Worm (Caenorhabditis elegans) whole organism, young adult: ENCODE measurements around the gene ZC239.22.

Experiments
- B0261.1 ChIP-seq: sonication (generic microtip); optimal IDR thresholded peaks from 2 replicates; lab custom pipeline; 2016; ENCODE audit warnings: mild to moderate bottlenecking, missing genetic modification characterization, moderate library complexity, missing compliant biosample characterization
- C06A6.2 ChIP-seq: fragments of 200-800 bp; sonication (Bioruptor generic); conservative IDR thresholded peaks from 2 replicates; pipeline ENCODE4 v1.3.6; 2022; ENCODE audit warnings: missing genetic modification characterization, missing compliant biosample characterization
- F22D6.2 ChIP-seq: sonication (generic microtip); optimal IDR thresholded peaks from 2 replicates; lab custom pipeline; 2016; ENCODE audit warnings: mild to moderate bottlenecking, missing genetic modification characterization, missing compliant biosample characterization
- F23B12.7 ChIP-seq: sonication (generic microtip); optimal IDR thresholded peaks from 2 replicates; lab custom pipeline; 2017; ENCODE audit warnings: missing genetic modification characterization, mild to moderate bottlenecking, missing compliant biosample characterization, antibody characterized with exemption, moderate library complexity; ENCODE audit not compliant: insufficient read depth
- F37B4.10 ChIP-seq: fragments of 200-800 bp; sonication (Bioruptor generic); IDR thresholded peaks from 2 replicates; pipeline ENCODE4 v1.3.6; 2022; ENCODE audit warnings: missing genetic modification characterization, missing compliant biosample characterization
- F52B5.7 ChIP-seq: sonication (generic microtip); optimal IDR thresholded peaks from 2 replicates; lab custom pipeline; 2016; ENCODE audit warnings: mild to moderate bottlenecking, missing genetic modification characterization, missing compliant biosample characterization
- K12H6.12 ChIP-seq: fragments of 200-800 bp; sonication (Bioruptor generic); optimal IDR thresholded peaks from 2 replicates; lab custom pipeline; 2018; ENCODE audit warnings: mild to moderate bottlenecking, missing genetic modification characterization, missing compliant biosample characterization
- T26A5.8 ChIP-seq: sonication (generic microtip); optimal IDR thresholded peaks from 2 replicates; lab custom pipeline; 2016; ENCODE audit warnings: missing genetic modification characterization, missing compliant biosample characterization
- Y53F4B.3 ChIP-seq: fragments of 200-800 bp; sonication (Bioruptor generic); IDR thresholded peaks from 2 replicates; pipeline ENCODE4 v1.3.6; 2022; ENCODE audit warnings: missing genetic modification reagents, missing genetic modification characterization, missing compliant biosample characterization
- Y53G8AR.9 ChIP-seq: fragments of 200-800 bp; sonication (Bioruptor generic); conservative IDR thresholded peaks from 2 replicates; pipeline ENCODE4 v1.3.6; 2022; ENCODE audit warnings: missing genetic modification reagents, missing genetic modification characterization, missing compliant biosample characterization
- Y67H2A.10 ChIP-seq: fragments of 200-800 bp; sonication (Bioruptor generic); conservative IDR thresholded peaks from 2 replicates; pipeline ENCODE4 v1.3.6; 2022; ENCODE audit warnings: missing genetic modification reagents, missing genetic modification characterization, missing compliant biosample characterization
- ZK185.1 ChIP-seq: sonication (generic microtip); optimal IDR thresholded peaks from 2 replicates; lab custom pipeline; 2016; ENCODE audit warnings: mild to moderate bottlenecking, missing genetic modification characterization, missing compliant biosample characterization; ENCODE audit not compliant: poor library complexity, severe bottlenecking
- athp-1 ChIP-seq: sonication (generic microtip); optimal IDR thresholded peaks from 2 replicates; lab custom pipeline; 2017; ENCODE audit warnings: mild to moderate bottlenecking, missing genetic modification characterization, missing compliant biosample characterization
- chd-7 ChIP-seq: sonication (generic microtip); optimal IDR thresholded peaks from 2 replicates; lab custom pipeline; 2016; ENCODE audit warnings: mild to moderate bottlenecking, missing genetic modification characterization, moderate library complexity, missing compliant biosample characterization
- die-1 ChIP-seq: sonication (generic microtip); optimal IDR thresholded peaks from 2 replicates; lab custom pipeline; 2016; ENCODE audit warnings: missing genotype, mild to moderate bottlenecking, missing genetic modification characterization, missing compliant biosample characterization
- dpl-1 ChIP-seq: fragments of 150-350 bp; optimal IDR thresholded peaks from 2 replicates; lab custom pipeline; 2014; ENCODE audit warnings: missing biosample characterization, missing genetic modification reagents, missing genetic modification characterization
- egl-44 ChIP-seq: fragments of 200-800 bp; sonication (Bioruptor generic); IDR thresholded peaks from 2 replicates; pipeline ENCODE4 v1.3.6; 2022; ENCODE audit warnings: missing genetic modification reagents, missing genetic modification characterization, missing compliant biosample characterization
- fkh-3 ChIP-seq: sonication (generic microtip); optimal IDR thresholded peaks from 2 replicates; lab custom pipeline; 2016; ENCODE audit warnings: mild to moderate bottlenecking, missing genetic modification characterization, missing compliant biosample characterization
- him-1 ChIP-seq: sonication (generic microtip); optimal IDR thresholded peaks from 2 replicates; lab custom pipeline; 2016; ENCODE audit warnings: missing genotype, missing genetic modification reagents, missing genetic modification characterization, missing compliant biosample characterization
- hlh-26 ChIP-seq: fragments of 200-800 bp; sonication (Bioruptor generic); conservative IDR thresholded peaks from 2 replicates; pipeline ENCODE4 v1.3.6; 2022; ENCODE audit warnings: missing genetic modification reagents, missing genetic modification characterization, missing compliant biosample characterization
- let-607 ChIP-seq, 2 experiments: fragments of 200-800 bp in 1 of 2; sonication (Bioruptor generic) in 1 of 2; sonication (generic microtip) in 1 of 2; optimal IDR thresholded peaks; 2 replicates each; lab custom pipeline; 2016 to 2018; ENCODE audit warnings: mild to moderate bottlenecking in 2 of 2, missing compliant biosample characterization in 2 of 2, missing genetic modification characterization in 2 of 2, moderate library complexity in 2 of 2, missing genotype in 1 of 2
- lin-26 ChIP-seq: fragments of 200-800 bp; sonication (Bioruptor generic); IDR thresholded peaks from 2 replicates; pipeline ENCODE4 v1.3.6; 2022; ENCODE audit warnings: missing genetic modification reagents, missing genetic modification characterization, missing compliant biosample characterization
- lsy-27 ChIP-seq: sonication (generic microtip); optimal IDR thresholded peaks from 2 replicates; lab custom pipeline; 2017; ENCODE audit warnings: missing genetic modification characterization, mild to moderate bottlenecking, missing compliant biosample characterization, antibody characterized with exemption, missing genotype, borderline replicate concordance; ENCODE audit not compliant: insufficient read depth
- mxl-1 ChIP-seq: sonication (generic microtip); optimal IDR thresholded peaks from 2 replicates; lab custom pipeline; 2016; ENCODE audit warnings: missing genetic modification characterization, missing compliant biosample characterization
- nfya-1 ChIP-seq: sonication (generic microtip); optimal IDR thresholded peaks from 2 replicates; lab custom pipeline; 2017; ENCODE audit warnings: antibody characterized with exemption, missing compliant biosample characterization, missing genetic modification characterization, borderline replicate concordance; ENCODE audit not compliant: insufficient read depth
- nfya-2 ChIP-seq: fragments of 200-800 bp; sonication (Bioruptor generic); IDR thresholded peaks from 2 replicates; pipeline ENCODE4 v1.3.6; 2022; ENCODE audit warnings: missing genetic modification reagents, missing genetic modification characterization, missing compliant biosample characterization
- nfyb-1 ChIP-seq: fragments of 200-800 bp; sonication (Bioruptor generic); IDR thresholded peaks from 2 replicates; pipeline ENCODE4 v1.3.6; 2022; ENCODE audit warnings: missing genetic modification reagents, missing genetic modification characterization, missing compliant biosample characterization
- nhr-80 ChIP-seq: sonication (generic microtip); optimal IDR thresholded peaks from 2 replicates; lab custom pipeline; 2016; ENCODE audit warnings: missing genetic modification characterization, missing compliant biosample characterization
- pbrm-1 ChIP-seq: fragments of 200-800 bp; sonication (Bioruptor generic); IDR thresholded peaks from 2 replicates; pipeline ENCODE4 v1.3.6; 2022; ENCODE audit warnings: missing genetic modification reagents, missing genetic modification characterization, missing compliant biosample characterization
- rcor-1 ChIP-seq: fragments of 200-800 bp; sonication (Bioruptor generic); IDR thresholded peaks from 2 replicates; pipeline ENCODE4 v1.3.6; 2022; ENCODE audit warnings: missing genetic modification reagents, missing genetic modification characterization, missing compliant biosample characterization
- rec-8 ChIP-seq, 2 experiments: sonication (generic microtip); optimal IDR thresholded peaks; 2 replicates each; lab custom pipeline; 2016; ENCODE audit warnings: mild to moderate bottlenecking in 2 of 2, missing genetic modification characterization in 2 of 2, missing genetic modification reagents in 2 of 2, missing genotype in 2 of 2, missing biosample characterization in 1 of 2, missing compliant biosample characterization in 1 of 2, moderate library complexity in 1 of 2
- repo-1 ChIP-seq: sonication (generic microtip); optimal IDR thresholded peaks from 2 replicates; lab custom pipeline; 2017; ENCODE audit warnings: mild to moderate bottlenecking, missing genetic modification characterization, missing compliant biosample characterization
- rpc-1 ChIP-seq, 2 experiments: fragments of 150-350 bp in 1 of 2; sonication (generic microtip) in 1 of 2; optimal IDR thresholded peaks; 2 replicates each; lab custom pipeline; 2014 to 2018; ENCODE audit warnings: missing biosample characterization in 1 of 2, missing genetic modification characterization in 1 of 2, missing genetic modification reagents in 1 of 2, missing genotype in 1 of 2
- sptf-2 ChIP-seq: fragments of 200-800 bp; sonication (Bioruptor generic); optimal IDR thresholded peaks from 2 replicates; lab custom pipeline; 2018; ENCODE audit warnings: mild to moderate bottlenecking, missing genetic modification characterization, missing compliant biosample characterization
- tbp1 ChIP-seq: fragments of 200-800 bp; sonication (Bioruptor generic); optimal IDR thresholded peaks from 2 replicates; lab custom pipeline; 2018; ENCODE audit warnings: mild to moderate bottlenecking, missing genetic modification characterization, missing compliant biosample characterization
- tlf-1 ChIP-seq: fragments of 200-800 bp; sonication (Bioruptor generic); optimal IDR thresholded peaks from 2 replicates; lab custom pipeline; 2018; ENCODE audit warnings: mild to moderate bottlenecking, missing genetic modification characterization, missing compliant biosample characterization
- ztf-28 ChIP-seq: fragments of 200-800 bp; sonication (Bioruptor generic); IDR thresholded peaks from 2 replicates; pipeline ENCODE4 v1.3.6; 2022; ENCODE audit warnings: missing genetic modification reagents, missing genetic modification characterization, missing compliant biosample characterization

Gene ZC239.22

DNA sequence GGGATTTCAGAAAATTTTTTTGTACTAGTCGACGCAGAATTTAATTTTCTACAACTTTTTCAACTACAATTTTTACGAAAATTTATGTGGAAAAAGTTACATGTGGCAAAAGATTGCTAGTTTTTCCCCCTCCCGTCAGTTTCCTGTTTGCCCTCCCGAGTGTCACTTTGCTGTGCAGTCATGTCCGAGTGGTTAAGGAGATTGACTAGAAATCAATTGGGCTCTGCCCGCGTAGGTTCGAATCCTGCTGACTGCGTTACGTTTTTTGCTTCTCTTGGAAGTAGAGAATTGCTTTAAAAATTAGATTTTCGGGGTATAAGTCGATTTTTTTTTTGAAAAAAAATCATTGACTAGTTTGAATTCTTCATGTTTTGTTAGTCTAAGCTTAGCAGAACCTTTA, 47.2 kb upstream of the ZC239.22 start (continued):
- TF ChIP-seq Y53G8AR.9 (GFP tag; lab: Robert Waterston, UW) (peak; percentile 55; the same call in 1 of the 2 replicates), egl-44 (GFP tag; lab: Robert Waterston, UW) (no peak), F22D6.2 (no peak), hlh-26 (no peak), rec-8 (tag; optimal IDR thresholded peaks at IDR 0.05; lab: Kevin White, UChicago) (no peak), mxl-1 (tag; lab: Kevin White, UChicago) (no peak), T26A5.8 (tag; lab: Kevin White, UChicago) (no peak), chd-7 (peak; percentile 14), nfya-2 (GFP tag; lab: Robert Waterston, UW) (no peak), rpc-1 (optimal IDR thresholded peaks at IDR 0.05; lab: Kevin White, UChicago) (peak; percentile 65), rpc-1 (tag; optimal IDR thresholded peaks at IDR 0.05; lab: Kevin White, UChicago) (peak; percentile 78), Y53F4B.3 (GFP tag; lab: Robert Waterston, UW) (no peak), nfya-1 (no peak), C06A6.2 (GFP tag; lab: Robert Waterston, UW) (no peak), die-1 (peak; percentile 47), Y67H2A.10 (GFP tag; lab: Robert Waterston, UW) (no peak), dpl-1 (GFP tag; lab: Kevin White, UChicago) (no peak), him-1 (tag; lab: Kevin White, UChicago) (peak; percentile 63), ZK185.1 (no peak), tlf-1 (GFP tag; lab: Kevin White, UChicago) (no peak), F23B12.7 (no peak), B0261.1 (tag; lab: Kevin White, UChicago) (peak; percentile 80), athp-1 (tag; lab: Kevin White, UChicago) (no peak), ztf-28 (GFP tag; lab: Robert Waterston, UW) (no peak), F52B5.7 (tag; lab: Kevin White, UChicago) (no peak), sptf-2 (GFP tag; lab: Kevin White, UChicago) (no peak), nhr-80 (tag; lab: Kevin White, UChicago) (no peak), lin-26 (GFP tag; lab: Robert Waterston, UW) (peak; percentile 80; the same call in 1 of the 2 replicates)

DNA sequence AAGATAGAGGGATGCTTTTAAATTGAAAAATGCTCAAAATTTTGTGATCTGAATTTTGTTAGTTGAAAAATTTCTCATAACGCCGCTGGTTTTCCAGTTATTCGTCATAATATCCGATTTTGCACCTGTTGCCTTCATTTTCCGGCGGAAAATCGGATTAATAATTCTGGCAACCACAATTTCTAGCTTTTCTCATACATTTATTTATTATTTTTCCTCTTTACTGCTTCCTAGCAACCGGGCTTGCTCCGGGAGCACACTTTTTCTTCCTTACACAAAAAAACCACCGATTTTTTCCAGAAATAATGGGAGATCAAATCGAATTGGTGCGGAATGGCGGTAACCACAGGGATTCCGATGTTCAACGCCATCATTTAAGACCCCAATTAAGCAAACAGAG, 46.7 kb upstream of the ZC239.22 start, which contains the start of gene F02E11.7:
Gene F02E11.7 (plus strand): TSS at position 301 of the 400 bp plus-strand sequence.
- TF ChIP-seq F37B4.10 (GFP tag; lab: Robert Waterston, UW): no peak
- no peak for TF ChIP-seq nfyb-1 (GFP tag; lab: Robert Waterston, UW)
- no peak for TF ChIP-seq lsy-27 (tag; lab: Kevin White, UChicago)
- TF ChIP-seq repo-1: no peak

DNA sequence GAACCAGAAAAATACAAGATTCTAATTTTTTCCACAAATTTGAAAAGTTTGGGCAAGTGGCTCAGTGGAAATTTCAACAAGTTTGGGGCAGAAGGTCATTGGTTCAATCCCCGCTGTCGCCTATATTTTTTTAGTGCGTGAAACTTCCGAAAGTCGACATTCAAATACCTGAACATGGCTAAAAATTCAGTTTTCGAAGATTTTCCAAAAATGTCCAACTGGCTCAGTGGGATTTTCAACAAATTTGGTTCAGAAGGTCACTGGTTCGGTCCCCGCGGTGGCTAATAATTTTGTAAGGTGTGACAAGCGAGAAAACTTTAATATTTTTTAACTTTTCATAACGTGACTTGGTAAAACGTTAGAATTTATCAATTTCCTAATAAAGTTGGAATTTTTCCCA, 44.1 kb upstream of the ZC239.22 start:
- TF ChIP-seq B0261.1 (tag; lab: Kevin White, UChicago) (peak; percentile 44), tbp1 (GFP tag; lab: Kevin White, UChicago) (peak; percentile 67), rcor-1 (GFP tag; lab: Robert Waterston, UW) (no peak), K12H6.12 (no peak), let-607 (tag; optimal IDR thresholded peaks at IDR 0.05; lab: Kevin White, UChicago) (no peak), fkh-3 (tag; lab: Kevin White, UChicago) (no peak), rpc-1 (optimal IDR thresholded peaks at IDR 0.05; lab: Kevin White, UChicago) (no peak), rpc-1 (tag; optimal IDR thresholded peaks at IDR 0.05; lab: Kevin White, UChicago) (peak; percentile 58), pbrm-1 (no peak)
- TF ChIP-seq, all 124 proteins: peak for 3
